Worm (Caenorhabditis elegans) whole organism, early embryonic: ENCODE measurements around the gene ZC204.17.

Source experiments
- B0310.2 ChIP-seq: sonication (generic microtip); optimal IDR thresholded peaks from 2 replicates; lab custom pipeline; 2016; ENCODE audit warnings: mild to moderate bottlenecking, missing genetic modification characterization, missing compliant biosample characterization
- ama-1 ChIP-seq: fragments of 150-350 bp; optimal IDR thresholded peaks from 2 replicates; lab custom pipeline; 2014
- ceh-13 ChIP-seq: fragments of 200-800 bp; sonication (Bioruptor generic); optimal IDR thresholded peaks from 2 replicates; lab custom pipeline; 2018; ENCODE audit warnings: mild to moderate bottlenecking, missing genetic modification characterization, missing compliant biosample characterization
- flt-1 ChIP-seq: fragments of 200-800 bp; sonication (Bioruptor generic); IDR thresholded peaks from 2 replicates; pipeline ENCODE4 v1.3.6; 2022; ENCODE audit warnings: missing genetic modification characterization, missing compliant biosample characterization
- hmbx-1 ChIP-seq: sonication (generic microtip); optimal IDR thresholded peaks from 2 replicates; lab custom pipeline; 2016; ENCODE audit warnings: mild to moderate bottlenecking, missing genetic modification characterization, missing compliant biosample characterization
- hnd-1 ChIP-seq: sonication (generic microtip); optimal IDR thresholded peaks from 2 replicates; lab custom pipeline; 2016; ENCODE audit warnings: missing genetic modification characterization, missing compliant biosample characterization
- scrt-1 ChIP-seq: fragments of 200-800 bp; sonication (Bioruptor generic); IDR thresholded peaks from 2 replicates; pipeline ENCODE4 v1.3.6; 2022; ENCODE audit warnings: missing genetic modification characterization, missing compliant biosample characterization

DNA sequence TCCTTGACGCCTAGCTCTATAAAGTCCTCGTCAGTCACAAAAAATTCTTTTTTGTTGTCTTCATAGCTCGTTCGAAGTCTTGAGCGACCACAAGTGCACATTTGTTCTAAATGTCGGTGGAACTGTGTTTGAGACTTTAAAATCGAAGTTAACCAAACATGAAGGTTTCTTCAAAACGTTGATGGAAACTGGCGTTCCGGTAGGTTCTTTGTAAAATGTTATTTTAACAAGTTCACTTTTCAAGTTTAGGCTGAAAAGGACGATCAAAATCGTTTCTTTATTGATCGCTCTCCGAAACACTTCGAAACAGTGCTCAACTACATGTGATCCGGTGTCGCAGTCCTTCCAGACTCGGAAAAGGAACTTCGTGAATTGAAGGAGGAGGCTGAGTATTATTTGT, 21.5 kb downstream of the ZC204.17 start, which contains the start of gene fbxa-160:
- no peak for TF ChIP-seq B0310.2 (tag; lab: Kevin White, UChicago)
- TF ChIP-seq ama-1 = no peak
- no peak for TF ChIP-seq ceh-13 (GFP tag; lab: Kevin White, UChicago)
- no peak for TF ChIP-seq hmbx-1 (tag; lab: Kevin White, UChicago)
- TF ChIP-seq scrt-1 (GFP tag; lab: Robert Waterston, UW) = no peak
- TF ChIP-seq flt-1 (GFP tag; lab: Robert Waterston, UW) = no peak
- no peak for TF ChIP-seq hnd-1 (tag; lab: Kevin White, UChicago)
